Fruit fly (Drosophila melanogaster): ENCODE measurements around the gene CG12170.

The CG12170 gene

dm6 chr3R:5654692-5655181, 17.7 kb downstream of the CG12170 start, which contains the start of the genes elm and MED27 (continued):
- TF ChIP-seq CG10959 (GFP tag; IDR thresholded peaks at IDR 0.05) (peak; percentile 86), eyg (GFP tag; optimal IDR thresholded peaks at IDR 0.05) (peak; percentile 75), CG34422 (GFP tag; IDR thresholded peaks at IDR 0.05) (peak; percentile 95), CG2202 (tag; optimal IDR thresholded peaks at IDR 0.05) (peak; percentile 86), CG6791 (GFP tag; IDR thresholded peaks at IDR 0.05; ENCODE audit: partially characterized antibody) (peak; percentile 85), Dad (GFP tag; optimal IDR thresholded peaks at IDR 0.05) (peak; percentile 91), CG31365 (tag; optimal IDR thresholded peaks at IDR 0.05) (no peak), zf30C (GFP tag; optimal IDR thresholded peaks at IDR 0.05) (no peak), Aef1 (GFP tag; IDR thresholded peaks at IDR 0.05) (peak; percentile 95), unpg (GFP tag; optimal IDR thresholded peaks at IDR 0.05) (peak; percentile 90), HHEX (GFP tag; optimal IDR thresholded peaks at IDR 0.05) (peak; percentile 87), CG15514 (GFP tag; optimal IDR thresholded peaks at IDR 0.05) (peak; percentile 89), CG4854 (GFP tag; optimal IDR thresholded peaks at IDR 0.05) (peak; percentile 86), Mes4 (GFP tag; optimal IDR thresholded peaks at IDR 0.05) (peak; percentile 84), B-H2 (GFP tag; optimal IDR thresholded peaks at IDR 0.05) (peak; percentile 91), Meics (GFP tag; optimal IDR thresholded peaks at IDR 0.05) (peak; percentile 87), Adf1 (GFP tag; IDR thresholded peaks at IDR 0.05) (peak; percentile 74), Eip74EF (GFP tag; optimal IDR thresholded peaks at IDR 0.05) (peak in 1 of 2 experiments; percentile 64), toy (GFP tag; IDR thresholded peaks at IDR 0.05) (peak; percentile 72; the same call in 1 of the 2 replicates), CG6813 (GFP tag; optimal IDR thresholded peaks at IDR 0.05) (peak; percentile 34), mld (GFP tag; IDR thresholded peaks at IDR 0.05; ENCODE audit: partially characterized antibody) (peak; percentile 72), CG14014 (GFP tag; IDR thresholded peaks at IDR 0.05) (peak; percentile 93), Gsc (GFP tag; IDR thresholded peaks at IDR 0.05) (peak; percentile 82), scrt (GFP tag; optimal IDR thresholded peaks at IDR 0.05) (peak; percentile 72), ssp (GFP tag; IDR thresholded peaks at IDR 0.05) (peak; percentile 91), CG7839 (tag; optimal IDR thresholded peaks at IDR 0.05) (peak; percentile 90), Mrtf (GFP tag; IDR thresholded peaks at IDR 0.05) (peak; percentile 87), ATbp (GFP tag; optimal IDR thresholded peaks at IDR 0.05) (peak; percentile 68), bcd (GFP tag; optimal IDR thresholded peaks at IDR 0.05) (peak; percentile 93), CG2712 (tag; optimal IDR thresholded peaks at IDR 0.05) (peak; percentile 95), Ets97D (GFP tag; optimal IDR thresholded peaks at IDR 0.05) (peak; percentile 91), emc (GFP tag; optimal IDR thresholded peaks at IDR 0.05) (peak; percentile 86), H15 (GFP tag; IDR thresholded peaks at IDR 0.05) (peak; percentile 93), Fer2 (tag; optimal IDR thresholded peaks at IDR 0.05) (peak; percentile 90), schlank (tag; optimal IDR thresholded peaks at IDR 0.05) (peak; percentile 53), CG17328 (GFP tag; IDR thresholded peaks at IDR 0.05) (peak; percentile 82), sc (optimal IDR thresholded peaks at IDR 0.05) (no peak), sc (GFP tag; optimal IDR thresholded peaks at IDR 0.05) (peak; percentile 71), mirr (GFP tag; optimal IDR thresholded peaks at IDR 0.05) (peak; percentile 51), nom (GFP tag; optimal IDR thresholded peaks at IDR 0.05) (peak; percentile 58), Awh (GFP tag; IDR thresholded peaks at IDR 0.05) (peak; percentile 81), CG5180 (GFP tag; optimal IDR thresholded peaks at IDR 0.05) (no peak), D19B (GFP tag; optimal IDR thresholded peaks at IDR 0.05) (peak; percentile 72), CG6654 (GFP tag; optimal IDR thresholded peaks at IDR 0.05) (peak; percentile 61), Atf6 (GFP tag; IDR thresholded peaks at IDR 0.05) (peak; percentile 87), CG10462 (GFP tag; optimal IDR thresholded peaks at IDR 0.05) (peak; percentile 88), CG16779 (GFP tag; IDR thresholded peaks at IDR 0.05) (peak; percentile 25; the same call in 1 of the 2 replicates), CG18619 (GFP tag; optimal IDR thresholded peaks at IDR 0.05) (peak; percentile 86), CG1024 (GFP tag; IDR thresholded peaks at IDR 0.05) (peak; percentile 60; the same call in 1 of the 2 replicates)
